Fruit fly (Drosophila melanogaster) whole organism, prepupa: ENCODE results near the gene robo3.

Experiments used
- CG10631 ChIP-seq: fragments of 200-800 bp; sonication (Bioruptor generic); optimal IDR thresholded peaks from 2 replicates; lab custom pipeline; 2016; ENCODE audit warnings: missing biosample characterization, missing genetic modification characterization
- CG11294 ChIP-seq: fragments of 200-800 bp; sonication (Bioruptor generic); IDR thresholded peaks from 2 replicates; pipeline ENCODE4 v1.3.6; 2022; ENCODE audit warnings: missing biosample characterization, missing genetic modification characterization
- CG16779 ChIP-seq: fragments of 200-800 bp; sonication (Bioruptor generic); optimal IDR thresholded peaks from 3 replicates; lab custom pipeline; 2017; ENCODE audit warnings: missing biosample characterization, mild to moderate bottlenecking, missing genetic modification characterization
- CG9139 ChIP-seq: fragments of 200-800 bp; sonication (Bioruptor generic); optimal IDR thresholded peaks from 3 replicates; lab custom pipeline; 2017; ENCODE audit warnings: missing biosample characterization, mild to moderate bottlenecking, missing genetic modification characterization
- Eip75B ChIP-seq: fragments of 200-800 bp; sonication (Bioruptor generic); optimal IDR thresholded peaks from 3 replicates; lab custom pipeline; 2016; ENCODE audit warnings: missing biosample characterization, missing genetic modification characterization
- Lpt ChIP-seq: fragments of 200-800 bp; sonication (Bioruptor generic); optimal IDR thresholded peaks from 3 replicates; lab custom pipeline; 2016; ENCODE audit warnings: missing biosample characterization, missing genetic modification characterization
- Sox102F ChIP-seq: fragments of 200-800 bp; sonication (Bioruptor generic); optimal IDR thresholded peaks from 2 replicates; lab custom pipeline; 2016; ENCODE audit warnings: missing biosample characterization, mild to moderate bottlenecking, missing genetic modification characterization
- Sox14 ChIP-seq: fragments of 200-800 bp; sonication (Bioruptor generic); optimal IDR thresholded peaks from 3 replicates; lab custom pipeline; 2016; ENCODE audit warnings: missing biosample characterization, missing genetic modification characterization
- eg ChIP-seq: fragments of 200-800 bp; sonication (Bioruptor generic); IDR thresholded peaks from 3 replicates; pipeline ENCODE4 v1.3.6; 2022; ENCODE audit warnings: missing biosample characterization, missing genetic modification characterization
- esn ChIP-seq: fragments of 200-800 bp; sonication (Bioruptor generic); optimal IDR thresholded peaks from 2 replicates; lab custom pipeline; 2016; ENCODE audit warnings: missing biosample characterization, mild to moderate bottlenecking, missing genetic modification characterization, moderate library complexity
- fd59A ChIP-seq: fragments of 200-800 bp; sonication (Bioruptor generic); optimal IDR thresholded peaks from 2 replicates; lab custom pipeline; 2017; ENCODE audit warnings: missing biosample characterization, mild to moderate bottlenecking, missing genetic modification characterization, missing genetic modification reagents
- net ChIP-seq: fragments of 200-800 bp; sonication (Bioruptor generic); optimal IDR thresholded peaks from 3 replicates; lab custom pipeline; 2016; ENCODE audit warnings: missing biosample characterization, missing genetic modification characterization
- svp ChIP-seq: fragments of 200-800 bp; sonication (Bioruptor generic); peaks from one replicate; lab custom pipeline; 2016; ENCODE audit warnings: missing biosample characterization, missing genetic modification characterization
- topi ChIP-seq: fragments of 200-800 bp; sonication (Bioruptor generic); optimal IDR thresholded peaks from 3 replicates; lab custom pipeline; 2016; ENCODE audit warnings: missing biosample characterization, missing genetic modification characterization

dm6 chr2L:1316422-1316821, 60.2 kb downstream of the robo3 start:
- TF ChIP-seq CG11294 (GFP tag; lab: Robert Waterston, UW): no peak
- no peak for TF ChIP-seq Sox14 (GFP tag; lab: Kevin White, UChicago)
- no peak for TF ChIP-seq topi (GFP tag; lab: Kevin White, UChicago)
- TF ChIP-seq CG10631 (GFP tag; lab: Kevin White, UChicago): no peak
- no peak for TF ChIP-seq eg (GFP tag; lab: Robert Waterston, UW)
- no peak for TF ChIP-seq net (GFP tag; lab: Kevin White, UChicago)
- no peak for TF ChIP-seq svp (GFP tag; lab: Kevin White, UChicago)
- no peak for TF ChIP-seq fd59A (GFP tag; lab: Kevin White, UChicago)
- no peak for TF ChIP-seq CG16779 (tag; lab: Kevin White, UChicago)
- no peak for TF ChIP-seq Lpt (GFP tag; lab: Kevin White, UChicago)
- TF ChIP-seq esn: no peak
- TF ChIP-seq Sox102F (GFP tag; lab: Kevin White, UChicago): no peak
- no peak for TF ChIP-seq Eip75B (GFP tag; lab: Kevin White, UChicago)
- no peak for TF ChIP-seq CG9139 (GFP tag; lab: Kevin White, UChicago)
